Worm (Caenorhabditis elegans) whole organism, L3 larva: ENCODE data around the gene trpp-4.

ENCODE experiments used
- ZK546.5 ChIP-seq: sonication (generic microtip); optimal IDR thresholded peaks from 2 replicates; lab custom pipeline; 2017; ENCODE audit warnings: missing biosample characterization, missing genetic modification characterization
- ama-1 ChIP-seq: fragments of 150-350 bp; optimal IDR thresholded peaks from 2 replicates; lab custom pipeline; 2018
- ceh-28 ChIP-seq: fragments of 150-350 bp; optimal IDR thresholded peaks from 2 replicates; lab custom pipeline; 2014; ENCODE audit warnings: missing biosample characterization, missing genetic modification reagents, missing genetic modification characterization
- ceh-82 ChIP-seq: fragments of 150-350 bp; optimal IDR thresholded peaks from 2 replicates; lab custom pipeline; 2014; ENCODE audit warnings: missing biosample characterization, missing genetic modification characterization
- elt-1 ChIP-seq: fragments of 150-350 bp; optimal IDR thresholded peaks from 2 replicates; lab custom pipeline; 2014; ENCODE audit warnings: missing biosample characterization, missing genetic modification characterization
- elt-2 ChIP-seq: sonication (generic microtip); optimal IDR thresholded peaks from 2 replicates; lab custom pipeline; 2016; ENCODE audit warnings: missing genetic modification reagents, mild to moderate bottlenecking, missing genetic modification characterization, missing compliant biosample characterization
- elt-3 ChIP-seq, 3 experiments: fragments of 150-350 bp in 1 of 3; sonication (generic microtip) in 2 of 3; optimal IDR thresholded peaks; 2 replicates in 2 of 3; 4 replicates in 1 of 3; lab custom pipeline; 2014 to 2017; ENCODE audit warnings: missing biosample characterization in 3 of 3, missing genetic modification characterization in 3 of 3
- fos-1 ChIP-seq: fragments of 150-350 bp; optimal IDR thresholded peaks from 2 replicates; lab custom pipeline; 2014; ENCODE audit warnings: missing biosample characterization, missing genetic modification characterization
- nhr-25 ChIP-seq: sonication (generic microtip); optimal IDR thresholded peaks from 2 replicates; lab custom pipeline; 2017; ENCODE audit warnings: missing biosample characterization, missing genetic modification characterization
- nhr-76 ChIP-seq: fragments of 150-350 bp; sonication (generic microtip); optimal IDR thresholded peaks from 5 replicates; lab custom pipeline; 2014; ENCODE audit warnings: missing biosample characterization, missing genetic modification characterization
- unc-39 ChIP-seq: sonication (generic microtip); optimal IDR thresholded peaks from 4 replicates; lab custom pipeline; 2017; ENCODE audit warnings: missing biosample characterization, missing genetic modification characterization
- unc-62 ChIP-seq: fragments of 150-350 bp; sonication (generic microtip); optimal IDR thresholded peaks from 4 replicates; lab custom pipeline; 2014; ENCODE audit warnings: missing biosample characterization, missing genetic modification reagents, missing genetic modification characterization

DNA sequence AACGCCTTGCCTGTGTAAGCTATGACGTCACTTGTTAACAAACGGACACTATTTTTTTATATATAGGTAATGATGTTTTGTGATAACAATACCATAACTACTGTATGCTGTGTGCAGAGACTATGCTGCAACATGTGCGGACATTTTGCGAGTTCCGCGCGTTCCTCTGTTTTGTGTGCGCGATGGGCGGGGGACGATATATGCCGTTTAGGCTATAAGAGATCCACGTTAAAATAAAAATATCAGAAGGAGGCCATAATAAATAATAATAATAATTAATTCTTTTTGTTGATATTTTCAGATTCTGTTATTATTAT, 39.8 kb downstream of the trpp-4 start:
- no peak for TF ChIP-seq ZK546.5 (tag; lab: Kevin White, UChicago)
- TF ChIP-seq ceh-82 (tag; lab: Kevin White, UChicago) = no peak
- no peak for TF ChIP-seq elt-2 (tag; lab: Kevin White, UChicago)
- no peak for TF ChIP-seq nhr-25 (tag; lab: Kevin White, UChicago)
- TF ChIP-seq unc-62 (GFP tag; lab: Kevin White, UChicago) = no peak
- no peak for TF ChIP-seq elt-3 (tag; optimal IDR thresholded peaks at IDR 0.05; lab: Kevin White, UChicago)
- no peak for TF ChIP-seq unc-39 (tag; lab: Kevin White, UChicago)
- no peak for TF ChIP-seq ama-1 (lab: Kevin White, UChicago)
- no peak for TF ChIP-seq nhr-76
- TF ChIP-seq elt-1 (tag; lab: Kevin White, UChicago) = no peak
- no peak for TF ChIP-seq ceh-28 (tag; lab: Kevin White, UChicago)
- TF ChIP-seq fos-1 (tag; lab: Kevin White, UChicago) = no peak
